Worm (Caenorhabditis elegans): ENCODE measurements around the gene R07H5.16.

Gene R07H5.16

DNA sequence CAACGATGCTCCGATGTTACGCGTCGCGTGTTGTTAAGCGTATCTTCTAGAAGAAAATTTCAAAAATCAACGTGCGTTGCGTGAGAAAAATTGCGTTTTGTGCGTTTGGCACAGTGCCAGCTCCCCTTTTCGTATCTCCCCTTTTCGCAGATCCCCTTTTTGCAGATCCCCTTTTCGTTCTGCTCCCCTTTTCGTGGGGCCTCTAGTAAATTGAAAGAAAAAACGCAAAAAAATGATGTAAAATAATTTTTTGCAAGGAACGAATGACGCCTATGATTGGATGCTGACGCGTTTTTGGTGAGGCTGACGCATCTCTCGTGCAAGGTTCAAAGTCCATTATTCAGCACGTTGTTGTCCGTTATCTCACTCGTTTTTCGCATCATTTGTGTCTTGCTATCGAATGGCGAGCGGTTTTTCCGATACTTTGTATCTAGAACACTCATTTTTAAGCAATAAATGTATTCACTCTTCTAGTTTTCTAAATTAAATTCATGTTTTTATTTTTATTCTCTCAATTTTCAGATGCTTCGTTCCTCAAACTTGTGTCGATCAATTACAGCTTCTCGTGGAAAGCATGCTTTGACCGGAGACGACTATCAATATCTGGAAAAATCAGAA lies 19.9 kb upstream of the R07H5.16 start, which contains the start of gene cpt-2:
Gene cpt-2 (plus strand): TSS at position 523 of the 618 bp plus-strand sequence.
- TF ChIP-seq nfya-1 (tag; optimal IDR thresholded peaks at IDR 0.05; ENCODE audit: insufficient read depth) (peak; percentile 88), R02D3.7 (tag; optimal IDR thresholded peaks at IDR 0.05) (peak; percentile 74), ceh-28 (tag; optimal IDR thresholded peaks at IDR 0.05) (peak; percentile 70), lin-15B (tag; optimal IDR thresholded peaks at IDR 0.05) (peak; percentile 90), elt-2 (tag; optimal IDR thresholded peaks at IDR 0.05) (peak; percentile 84), snpc-4 (tag; optimal IDR thresholded peaks at IDR 0.05) (peak; percentile 75), ZK546.5 (tag; optimal IDR thresholded peaks at IDR 0.05) (peak; percentile 39), lsy-12 (tag; optimal IDR thresholded peaks at IDR 0.05) (peak; percentile 81), nhr-43 (tag; optimal IDR thresholded peaks at IDR 0.05; ENCODE audit: poor library complexity, severe bottlenecking) (peak; percentile 87), tbx-2 (tag; optimal IDR thresholded peaks at IDR 0.05) (peak; percentile 83), skn-1 (tag; optimal IDR thresholded peaks at IDR 0.05) (peak; percentile 46), fkh-10 (GFP tag; optimal IDR thresholded peaks at IDR 0.05) (peak; percentile 39), ceh-82 (tag; optimal IDR thresholded peaks at IDR 0.05) (peak; percentile 16), jun-1 (tag; optimal IDR thresholded peaks at IDR 0.05) (peak; percentile 82), nhr-25 (tag; optimal IDR thresholded peaks at IDR 0.05) (peak; percentile 67), nhr-23 (tag; optimal IDR thresholded peaks at IDR 0.05) (peak; percentile 84), pha-4 (tag; optimal IDR thresholded peaks at IDR 0.05) (peak; percentile 68), lin-39 (tag; optimal IDR thresholded peaks at IDR 0.05) (peak; percentile 38), egl-27 (tag; optimal IDR thresholded peaks at IDR 0.05) (peak; percentile 19), pqm-1 (tag; optimal IDR thresholded peaks at IDR 0.05) (peak; percentile 82), hmg-11 (tag; optimal IDR thresholded peaks at IDR 0.05) (peak; percentile 29), egl-5 (tag; optimal IDR thresholded peaks at IDR 0.05) (peak; percentile 93), nhr-11 (tag; optimal IDR thresholded peaks at IDR 0.05) (peak; percentile 64)

- TF ChIP-seq lin-39 (tag; optimal IDR thresholded peaks at IDR 0.05) (no peak), pqm-1 (tag; optimal IDR thresholded peaks at IDR 0.05) (peak; percentile 32), ZK546.5 (tag; optimal IDR thresholded peaks at IDR 0.05) (no peak), R02D3.7 (tag; optimal IDR thresholded peaks at IDR 0.05) (no peak), eor-1 (tag; optimal IDR thresholded peaks at IDR 0.05) (no peak), pha-4 (tag; optimal IDR thresholded peaks at IDR 0.05) (peak; percentile 6), snpc-4 (tag; optimal IDR thresholded peaks at IDR 0.05) (no peak), sea-2 (GFP tag; optimal IDR thresholded peaks at IDR 0.05) (no peak), nhr-43 (tag; optimal IDR thresholded peaks at IDR 0.05; ENCODE audit: poor library complexity, severe bottlenecking) (no peak), elt-2 (tag; optimal IDR thresholded peaks at IDR 0.05) (peak; percentile 11), aly-2 (tag; optimal IDR thresholded peaks at IDR 0.05) (no peak)
Observed at ce11 chrIV:11180077-11180476, 19.1 kb upstream of the R07H5.16 start.

DNA sequence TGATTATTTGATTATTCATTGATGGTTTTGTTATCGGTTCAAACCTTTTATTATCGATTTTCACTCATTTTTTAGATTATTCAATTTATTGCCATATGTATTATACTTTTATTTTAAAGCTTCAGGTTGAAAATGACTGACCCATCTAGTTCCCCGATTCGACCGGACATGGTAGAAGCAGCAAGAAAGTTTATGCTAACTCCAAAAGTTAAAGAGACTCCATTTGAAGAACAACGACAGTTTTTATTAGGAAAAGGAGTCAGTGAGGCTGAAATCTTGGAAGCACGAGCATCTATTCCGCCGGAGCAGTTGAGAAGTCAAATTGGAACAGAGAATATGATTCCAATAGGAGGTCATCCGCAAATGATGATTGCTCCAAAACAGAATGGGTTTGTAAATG lies 16.1 kb upstream of the R07H5.16 start, which contains the start of gene prx-14:
Gene prx-14 (plus strand): TSS at position 120 of the 400 bp plus-strand sequence.
- peak; percentile 0 for TF ChIP-seq elt-2 (tag; optimal IDR thresholded peaks at IDR 0.05)
- TF ChIP-seq nhr-12 (tag; optimal IDR thresholded peaks at IDR 0.05), result no peak
- TF ChIP-seq pha-4 (tag; optimal IDR thresholded peaks at IDR 0.05), result peak; percentile 8
- TF ChIP-seq mml-1 (tag; optimal IDR thresholded peaks at IDR 0.05), result no peak

ce11 chrIV:11183991-11184390 lies 15.1 kb upstream of the R07H5.16 start, which contains the start of gene nuaf-3:
Gene nuaf-3 (plus strand): TSS chrIV:11184291.
- TF ChIP-seq nhr-23 (tag; optimal IDR thresholded peaks at IDR 0.05) (no peak), elt-2 (tag; optimal IDR thresholded peaks at IDR 0.05) (peak; percentile 34), egl-27 (tag; optimal IDR thresholded peaks at IDR 0.05) (no peak)

DNA sequence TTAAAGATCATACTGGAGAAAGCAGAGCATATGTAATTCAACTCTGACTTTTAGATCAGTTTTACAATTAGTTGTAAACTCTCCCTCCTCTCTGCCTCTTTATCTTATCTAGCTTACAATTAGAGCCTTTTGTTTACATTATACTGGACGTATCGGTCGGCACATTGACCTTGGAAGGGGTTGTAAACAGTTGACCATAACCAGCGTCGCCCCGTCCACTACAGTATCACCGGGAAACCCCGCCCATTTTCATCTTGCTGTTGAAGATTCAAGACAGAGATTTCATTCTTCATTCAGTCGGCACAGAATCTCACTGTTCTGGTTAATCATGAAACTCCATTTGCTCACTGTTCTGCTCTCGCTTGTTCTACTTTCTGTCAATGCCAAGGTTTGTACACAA lies 12.4 kb upstream of the R07H5.16 start, which contains the start of gene sdz-27:
Gene sdz-27 (plus strand): TSS at position 301 of the 400 bp plus-strand sequence.
- TF ChIP-seq nhr-43 (tag; optimal IDR thresholded peaks at IDR 0.05; ENCODE audit: poor library complexity, severe bottlenecking) (no peak), egl-27 (tag; optimal IDR thresholded peaks at IDR 0.05) (no peak), elt-3 (tag; optimal IDR thresholded peaks at IDR 0.05) (no peak), nhr-67 (tag; optimal IDR thresholded peaks at IDR 0.05) (no peak), mml-1 (tag; optimal IDR thresholded peaks at IDR 0.05) (no peak), elt-2 (tag; optimal IDR thresholded peaks at IDR 0.05) (no peak), fkh-10 (GFP tag; optimal IDR thresholded peaks at IDR 0.05) (no peak), aly-2 (tag; optimal IDR thresholded peaks at IDR 0.05) (no peak), sea-2 (GFP tag; optimal IDR thresholded peaks at IDR 0.05) (no peak), jun-1 (tag; optimal IDR thresholded peaks at IDR 0.05) (no peak), nhr-77 (tag; optimal IDR thresholded peaks at IDR 0.05) (no peak), snpc-4 (tag; optimal IDR thresholded peaks at IDR 0.05) (no peak), egl-5 (tag; optimal IDR thresholded peaks at IDR 0.05) (no peak), lin-39 (tag; optimal IDR thresholded peaks at IDR 0.05) (no peak), skn-1 (tag; optimal IDR thresholded peaks at IDR 0.05) (no peak), nhr-25 (tag; optimal IDR thresholded peaks at IDR 0.05) (no peak), ceh-82 (tag; optimal IDR thresholded peaks at IDR 0.05) (no peak), hmg-11 (tag; optimal IDR thresholded peaks at IDR 0.05) (no peak), tbx-2 (tag; optimal IDR thresholded peaks at IDR 0.05) (no peak), mdl-1 (tag; optimal IDR thresholded peaks at IDR 0.05) (no peak)

All from whole organism, L3 larva.